Worm (Caenorhabditis elegans) whole organism, early embryonic: ENCODE results near the gene ppat-1.

Experiments used
- F13C5.2 ChIP-seq: sonication (generic microtip); optimal IDR thresholded peaks from 2 replicates; lab custom pipeline; 2017; ENCODE audit warnings: mild to moderate bottlenecking, missing genetic modification characterization, inconsistent platforms, missing compliant biosample characterization
- ama-1 ChIP-seq: fragments of 150-350 bp; optimal IDR thresholded peaks from 2 replicates; lab custom pipeline; 2014
- ets-7 ChIP-seq: sonication (generic microtip); optimal IDR thresholded peaks from 2 replicates; lab custom pipeline; 2016; ENCODE audit warnings: missing genotype, missing genetic modification characterization, missing compliant biosample characterization
- pes-1 ChIP-seq: fragments of 200-800 bp; sonication (Bioruptor generic); IDR thresholded peaks from 2 replicates; pipeline ENCODE4 v1.3.6; 2022; ENCODE audit warnings: missing genetic modification reagents, missing genetic modification characterization, missing compliant biosample characterization
- tbx-37 ChIP-seq: fragments of 200-800 bp; sonication (Bioruptor generic); conservative IDR thresholded peaks from 2 replicates; pipeline ENCODE4 v1.3.6; 2022; ENCODE audit warnings: missing genetic modification reagents, missing genetic modification characterization, missing compliant biosample characterization

ce11 chrIII:4688965-4689364 lies at the start of gene ppat-1:
- TF ChIP-seq F13C5.2 (tag; lab: Kevin White, UChicago) (no peak), ets-7 (tag; lab: Kevin White, UChicago) (no peak), ama-1 (lab: Kevin White, UChicago) (no peak), pes-1 (GFP tag; lab: Robert Waterston, UW) (no peak), tbx-37 (GFP tag; lab: Robert Waterston, UW) (no peak)
